Worm (Caenorhabditis elegans) whole organism, L4 larva: ENCODE measurements around the gene lon-3.

Source experiments
- Y5F2A.4 ChIP-seq: fragments of 200-800 bp; sonication (Bioruptor generic); optimal IDR thresholded peaks from 2 replicates; lab custom pipeline; 2018; ENCODE audit warnings: mild to moderate bottlenecking, missing genetic modification characterization, missing compliant biosample characterization
- lsy-2 ChIP-seq, 2 experiments: fragments of 150-350 bp in 1 of 2; sonication (generic microtip) in 1 of 2; optimal IDR thresholded peaks; 2 replicates each; lab custom pipeline; 2014 to 2017; ENCODE audit warnings: missing biosample characterization in 2 of 2, missing genetic modification characterization in 2 of 2
- nhr-48 ChIP-seq: sonication (generic microtip); optimal IDR thresholded peaks from 2 replicates; lab custom pipeline; 2016; ENCODE audit warnings: mild to moderate bottlenecking, missing genetic modification characterization, missing compliant biosample characterization
- pha-4 ChIP-seq, 2 experiments: fragments of 150-350 bp in 1 of 2; fragments of 200-800 bp in 1 of 2; sonication (Bioruptor generic) in 1 of 2; IDR thresholded peaks in 1 of 2; optimal IDR thresholded peaks in 1 of 2; 2 replicates each; pipeline versions ENCODE4 v1.3.6 to Lab custom; 2014 to 2022; ENCODE audit warnings: missing genetic modification characterization in 2 of 2, missing genetic modification reagents in 2 of 2, missing biosample characterization in 1 of 2, missing compliant biosample characterization in 1 of 2
- unc-130 ChIP-seq: sonication (generic microtip); optimal IDR thresholded peaks from 2 replicates; lab custom pipeline; 2016; ENCODE audit warnings: missing genetic modification reagents, missing genetic modification characterization, missing compliant biosample characterization

- TF ChIP-seq lsy-2 (tag; optimal IDR thresholded peaks at IDR 0.05; lab: Kevin White, UChicago) (no peak), nhr-48 (tag; lab: Kevin White, UChicago) (no peak), pha-4 (GFP tag; IDR thresholded peaks at IDR 0.05; lab: Robert Waterston, UW) (no peak), pha-4 (tag; optimal IDR thresholded peaks at IDR 0.05; lab: Kevin White, UChicago) (no peak), unc-130 (no peak), Y5F2A.4 (GFP tag; lab: Kevin White, UChicago) (no peak)
These were observed 6.3 kb downstream of the lon-3 start, which contains the start of gene rnp-1 for ce11 chrV:12192129-12192528.
